Fruit fly (Drosophila melanogaster) whole organism, embryonic: Measurements from ENCODE around the gene CG32428.

ENCODE experiments used
- CG10267 ChIP-seq: fragments of 200-800 bp; sonication (Bioruptor generic); optimal IDR thresholded peaks from 2 replicates; lab custom pipeline; 2018; ENCODE audit warnings: missing biosample characterization, mild to moderate bottlenecking, missing genetic modification characterization, moderate library complexity
- CG11504 ChIP-seq: fragments of 200-800 bp; sonication (Bioruptor generic); optimal IDR thresholded peaks from 3 replicates; lab custom pipeline; 2019; ENCODE audit warnings: missing biosample characterization, mild to moderate bottlenecking, missing genetic modification characterization, moderate library complexity
- CG12071 ChIP-seq: fragments of 200-800 bp; sonication (Bioruptor generic); optimal IDR thresholded peaks from 3 replicates; lab custom pipeline; 2018; ENCODE audit warnings: missing biosample characterization, mild to moderate bottlenecking, missing genetic modification characterization
- CG12659 ChIP-seq: fragments of 200-800 bp; sonication (Bioruptor generic); optimal IDR thresholded peaks from 3 replicates; lab custom pipeline; 2017; ENCODE audit warnings: mild to moderate bottlenecking, missing biosample characterization, missing genetic modification reagents, missing genetic modification characterization
- CG1602 ChIP-seq: fragments of 200-800 bp; sonication (Bioruptor generic); optimal IDR thresholded peaks from 3 replicates; lab custom pipeline; 2016; ENCODE audit warnings: missing biosample characterization, missing genetic modification characterization
- CG17361 ChIP-seq: fragments of 200-800 bp; sonication (Bioruptor generic); IDR thresholded peaks from 3 replicates; pipeline ENCODE4 v1.3.6; 2022; ENCODE audit warnings: missing biosample characterization, missing genetic modification characterization
- CG18476 ChIP-seq: fragments of 200-800 bp; sonication (Bioruptor generic); optimal IDR thresholded peaks from 2 replicates; lab custom pipeline; 2016; ENCODE audit warnings: missing biosample characterization, mild to moderate bottlenecking, missing genetic modification characterization
- CG3281 ChIP-seq: fragments of 200-800 bp; sonication (Bioruptor generic); optimal IDR thresholded peaks from 3 replicates; lab custom pipeline; 2017; ENCODE audit warnings: missing biosample characterization, mild to moderate bottlenecking, missing genetic modification characterization
- CG4617 ChIP-seq: fragments of 200-800 bp; sonication (Bioruptor generic); optimal IDR thresholded peaks from 3 replicates; lab custom pipeline; 2016; ENCODE audit warnings: missing biosample characterization, missing genetic modification characterization, borderline replicate concordance
- CG4854 ChIP-seq: fragments of 200-800 bp; sonication (Bioruptor generic); optimal IDR thresholded peaks from 2 replicates; lab custom pipeline; 2016; ENCODE audit warnings: missing biosample characterization, missing genetic modification characterization, inconsistent platforms
- CG6683 ChIP-seq: fragments of 200-800 bp; sonication (Bioruptor generic); optimal IDR thresholded peaks from 2 replicates; lab custom pipeline; 2017; ENCODE audit warnings: missing biosample characterization, mild to moderate bottlenecking, missing genetic modification characterization, missing genetic modification reagents
- CG6689 ChIP-seq: fragments of 200-800 bp; sonication (Bioruptor generic); IDR thresholded peaks from 2 replicates; pipeline ENCODE4 v1.3.6; 2022; ENCODE audit warnings: missing biosample characterization, missing genetic modification characterization
- CG7745 ChIP-seq: fragments of 200-800 bp; sonication (Bioruptor generic); optimal IDR thresholded peaks from 2 replicates; lab custom pipeline; 2018; ENCODE audit warnings: missing biosample characterization, mild to moderate bottlenecking, missing genetic modification characterization, moderate library complexity
- CG8765 ChIP-seq: fragments of 200-800 bp; sonication (Bioruptor generic); IDR thresholded peaks from 2 replicates; pipeline ENCODE4 v1.3.6; 2022; ENCODE audit warnings: missing biosample characterization, missing genetic modification characterization
- CG9437 ChIP-seq: fragments of 200-800 bp; sonication (Bioruptor generic); optimal IDR thresholded peaks from 2 replicates; lab custom pipeline; 2018; ENCODE audit warnings: missing biosample characterization, mild to moderate bottlenecking, missing genetic modification characterization
- Dad ChIP-seq: fragments of 200-800 bp; sonication (Bioruptor generic); optimal IDR thresholded peaks from 3 replicates; lab custom pipeline; 2016; ENCODE audit warnings: missing biosample characterization, missing genetic modification characterization
- Dip3 ChIP-seq: fragments of 200-800 bp; sonication (Bioruptor generic); optimal IDR thresholded peaks from 3 replicates; lab custom pipeline; 2016; ENCODE audit warnings: missing biosample characterization, missing genetic modification characterization
- Dp ChIP-seq: fragments of 200-800 bp; sonication (Bioruptor generic); optimal IDR thresholded peaks from 2 replicates; lab custom pipeline; 2018; ENCODE audit warnings: missing biosample characterization, mild to moderate bottlenecking, missing genetic modification characterization, moderate library complexity
- Fer2 ChIP-seq: fragments of 200-800 bp; sonication (Bioruptor generic); optimal IDR thresholded peaks from 2 replicates; lab custom pipeline; 2018; ENCODE audit warnings: missing biosample characterization, mild to moderate bottlenecking, missing genetic modification characterization, moderate library complexity
- H15 ChIP-seq: fragments of 200-800 bp; sonication (Bioruptor generic); IDR thresholded peaks from 3 replicates; pipeline ENCODE4 v1.3.6; 2022; ENCODE audit warnings: missing biosample characterization, missing genetic modification characterization
- HLH4C ChIP-seq: fragments of 200-800 bp; sonication (Bioruptor generic); IDR thresholded peaks from 3 replicates; pipeline ENCODE4 v1.3.6; 2022; ENCODE audit warnings: missing biosample characterization, missing genetic modification characterization; ENCODE audit not compliant: partially characterized antibody
- Hmx ChIP-seq: fragments of 200-800 bp; sonication (Bioruptor generic); optimal IDR thresholded peaks from 2 replicates; lab custom pipeline; 2016; ENCODE audit warnings: missing biosample characterization, missing genetic modification characterization
- Hr39 ChIP-seq: fragments of >200 bp; optimal IDR thresholded peaks from 2 replicates; lab custom pipeline; 2017
- Lim3 ChIP-seq: fragments of 200-800 bp; sonication (Bioruptor generic); IDR thresholded peaks from 2 replicates; pipeline ENCODE4 v1.3.6; 2022; ENCODE audit warnings: missing biosample characterization, missing genetic modification characterization
- Optix ChIP-seq: fragments of 200-800 bp; sonication (Bioruptor generic); IDR thresholded peaks from 3 replicates; pipeline ENCODE4 v1.3.6; 2022; ENCODE audit warnings: missing biosample characterization, missing genetic modification characterization
- ase ChIP-seq: fragments of 200-800 bp; sonication (Bioruptor generic); IDR thresholded peaks from 3 replicates; pipeline ENCODE4 v1.3.6; 2022; ENCODE audit warnings: missing biosample characterization, missing genetic modification characterization
- ash1 ChIP-seq: fragments of 200-800 bp; sonication (Bioruptor generic); optimal IDR thresholded peaks from 2 replicates; lab custom pipeline; 2018; ENCODE audit warnings: missing biosample characterization, mild to moderate bottlenecking, missing genetic modification characterization
- az2 ChIP-seq: fragments of 200-800 bp; sonication (Bioruptor generic); optimal IDR thresholded peaks from 3 replicates; lab custom pipeline; 2016; ENCODE audit warnings: missing biosample characterization, missing genetic modification characterization
- bbx ChIP-seq: fragments of 200-800 bp; sonication (Bioruptor generic); IDR thresholded peaks from 2 replicates; pipeline ENCODE4 v1.3.6; 2022; ENCODE audit warnings: missing biosample characterization, missing genetic modification characterization; ENCODE audit not compliant: partially characterized antibody
- bowl ChIP-seq: fragments of 200-800 bp; sonication (Bioruptor generic); IDR thresholded peaks from 2 replicates; pipeline ENCODE4 v1.3.6; 2022; ENCODE audit warnings: missing biosample characterization, missing genetic modification characterization
- caup ChIP-seq: fragments of 200-800 bp; sonication (Bioruptor generic); optimal IDR thresholded peaks from 3 replicates; lab custom pipeline; 2017; ENCODE audit warnings: missing biosample characterization, mild to moderate bottlenecking, missing genetic modification characterization, moderate library complexity; ENCODE audit not compliant: severe bottlenecking
- chinmo ChIP-seq: fragments of 200-800 bp; sonication (Bioruptor generic); IDR thresholded peaks from 4 replicates; pipeline ENCODE4 v1.3.6; 2022; ENCODE audit warnings: missing biosample characterization, missing genetic modification characterization; ENCODE audit not compliant: partially characterized antibody
- croc ChIP-seq: fragments of 200-800 bp; sonication (Bioruptor generic); conservative IDR thresholded peaks from 3 replicates; pipeline ENCODE4 v1.3.6; 2022; ENCODE audit warnings: missing biosample characterization, missing genetic modification characterization
- crol ChIP-seq: fragments of 200-800 bp; sonication (Bioruptor generic); IDR thresholded peaks from 2 replicates; pipeline ENCODE4 v1.3.6; 2022; ENCODE audit warnings: missing biosample characterization, missing genetic modification characterization
- cwo ChIP-seq: fragments of 200-800 bp; sonication (Bioruptor generic); optimal IDR thresholded peaks from 3 replicates; lab custom pipeline; 2017; ENCODE audit warnings: missing biosample characterization, missing genetic modification characterization, mild to moderate bottlenecking, moderate library complexity, missing genetic modification reagents
- eyg ChIP-seq: fragments of 200-800 bp; sonication (Bioruptor generic); optimal IDR thresholded peaks from 3 replicates; lab custom pipeline; 2016; ENCODE audit warnings: missing biosample characterization, missing genetic modification characterization
- fru ChIP-seq: fragments of >200 bp; optimal IDR thresholded peaks from 2 replicates; lab custom pipeline; 2017
- gro ChIP-seq: fragments of 200-800 bp; sonication (Bioruptor generic); optimal IDR thresholded peaks from 2 replicates; lab custom pipeline; 2016; ENCODE audit warnings: missing biosample characterization, missing genetic modification characterization
- mam ChIP-seq: fragments of 200-800 bp; sonication (Bioruptor generic); optimal IDR thresholded peaks from 3 replicates; lab custom pipeline; 2016; ENCODE audit warnings: missing biosample characterization, missing genetic modification characterization
- mirr ChIP-seq: fragments of 200-800 bp; sonication (Bioruptor generic); optimal IDR thresholded peaks from 3 replicates; lab custom pipeline; 2018; ENCODE audit warnings: missing biosample characterization, mild to moderate bottlenecking, missing genetic modification characterization
- nerfin-2 ChIP-seq: fragments of 200-800 bp; sonication (Bioruptor generic); IDR thresholded peaks from 2 replicates; pipeline ENCODE4 v1.3.6; 2022; ENCODE audit warnings: missing biosample characterization, missing genetic modification characterization; ENCODE audit not compliant: partially characterized antibody
- pros ChIP-seq: fragments of 200-800 bp; sonication (Bioruptor generic); optimal IDR thresholded peaks from 3 replicates; lab custom pipeline; 2019; ENCODE audit warnings: missing biosample characterization, mild to moderate bottlenecking, missing genetic modification characterization, moderate library complexity
- repo ChIP-seq: fragments of 200-800 bp; sonication (Bioruptor generic); optimal IDR thresholded peaks from 2 replicates; lab custom pipeline; 2016; ENCODE audit warnings: missing biosample characterization, missing genetic modification characterization
- sens-2 ChIP-seq: fragments of 200-800 bp; sonication (Bioruptor generic); IDR thresholded peaks from 2 replicates; pipeline ENCODE4 v1.3.6; 2022; ENCODE audit warnings: missing biosample characterization, missing genetic modification characterization
- ssp ChIP-seq: fragments of 200-800 bp; sonication (Bioruptor generic); IDR thresholded peaks from 2 replicates; pipeline ENCODE4 v1.3.6; 2022; ENCODE audit warnings: missing biosample characterization, missing genetic modification characterization
- tll ChIP-seq, 2 experiments: fragments of 200-800 bp in 1 of 2; fragments of >200 bp in 1 of 2; sonication (Bioruptor generic) in 1 of 2; optimal IDR thresholded peaks; 2 replicates each; lab custom pipeline; 2017 to 2019; ENCODE audit warnings: missing biosample characterization in 2 of 2, missing genetic modification characterization in 2 of 2, mild to moderate bottlenecking in 1 of 2, moderate library complexity in 1 of 2
- trh ChIP-seq: fragments of 200-800 bp; sonication (Bioruptor generic); optimal IDR thresholded peaks from 2 replicates; lab custom pipeline; 2016; ENCODE audit warnings: missing biosample characterization, missing genetic modification characterization

Gene CG32428

DNA sequence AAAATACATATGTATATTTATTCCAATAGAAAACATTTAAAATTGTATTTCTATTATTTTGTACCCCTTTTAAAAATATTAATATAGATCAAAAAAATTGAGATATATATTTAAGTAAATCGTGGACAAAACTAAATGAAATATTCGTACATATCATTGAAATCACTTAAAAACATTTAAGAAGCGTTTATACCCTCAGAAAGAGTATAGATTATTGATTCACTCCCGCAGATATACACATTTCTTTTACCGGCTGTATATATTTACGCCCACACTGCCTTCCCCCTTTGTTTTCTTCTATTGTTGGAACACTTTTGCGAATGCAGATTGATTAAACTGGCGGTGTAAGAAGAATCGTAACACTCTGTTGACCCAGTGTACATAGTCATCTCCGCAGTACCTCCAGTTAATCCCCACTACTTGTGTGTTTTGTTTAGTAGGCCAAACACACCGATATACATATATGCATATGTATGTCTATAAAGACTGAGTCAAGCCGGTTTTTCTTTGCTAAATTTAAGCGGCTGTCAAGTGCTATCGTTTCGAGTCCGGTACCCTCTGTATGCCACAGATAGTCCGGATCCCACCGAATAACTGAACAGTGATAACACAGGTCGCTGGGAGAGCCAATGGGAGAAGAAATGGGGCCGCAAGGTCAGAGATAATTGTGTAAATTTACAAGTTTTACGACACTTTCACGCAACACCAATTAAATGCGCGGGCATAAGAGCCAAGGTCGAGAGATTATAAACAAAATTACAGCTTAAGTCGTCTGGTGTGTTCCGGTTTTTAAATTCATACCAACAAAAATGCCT lies 1.8 kb downstream of the CG32428 start (continued):
- TF ChIP-seq CG9437 (GFP tag; lab: Kevin White, UChicago) (peak; percentile 22), Dip3 (no peak), mirr (GFP tag; lab: Kevin White, UChicago) (peak; percentile 66), Hmx (GFP tag; lab: Kevin White, UChicago) (no peak), bbx (GFP tag; lab: Robert Waterston, UW) (no peak), fru (lab: Kevin White, UChicago) (no peak), CG12659 (GFP tag; lab: Kevin White, UChicago) (peak; percentile 25)

DNA sequence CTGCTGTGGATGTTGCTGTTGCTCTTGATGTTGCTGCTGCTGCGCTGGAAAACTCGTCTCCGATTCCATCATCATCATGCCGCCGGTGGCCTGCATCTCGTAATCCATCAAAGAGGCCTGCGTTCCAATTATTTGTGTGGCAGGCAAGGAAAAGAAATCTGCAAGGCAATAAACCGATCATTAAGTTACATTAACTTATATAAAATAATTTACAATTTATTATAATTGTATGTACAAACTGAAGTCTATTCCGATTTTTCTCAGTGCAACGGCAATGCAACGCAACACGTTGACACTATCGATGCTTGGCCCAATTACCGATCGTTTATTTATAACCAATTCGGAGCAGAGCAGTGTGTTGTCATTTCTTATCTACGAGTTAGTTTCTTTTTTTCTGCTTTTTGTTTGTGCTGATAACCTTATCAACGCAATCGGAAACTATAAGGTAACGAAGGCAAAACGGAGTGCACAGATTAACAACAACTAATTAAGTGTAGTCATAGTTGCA lies 2.5 kb downstream of the CG32428 start:
- TF ChIP-seq az2 (GFP tag; lab: Kevin White, UChicago) (peak; percentile 45), Hr39 (lab: Kevin White, UChicago) (no peak), bbx (GFP tag; lab: Robert Waterston, UW) (no peak), HLH4C (GFP tag; lab: Robert Waterston, UW) (no peak), CG4617 (GFP tag; lab: Kevin White, UChicago) (no peak), H15 (GFP tag; lab: Robert Waterston, UW) (no peak), Optix (GFP tag; lab: Robert Waterston, UW) (peak; percentile 61; the same call in 2 of the 3 replicates), chinmo (GFP tag; lab: Robert Waterston, UW) (peak; percentile 84), CG4854 (no peak), bowl (GFP tag; lab: Robert Waterston, UW) (no peak), sens-2 (GFP tag; lab: Robert Waterston, UW) (peak; percentile 44; the same call in 1 of the 2 replicates), caup (GFP tag; lab: Kevin White, UChicago) (peak; percentile 18), CG8765 (no peak), trh (GFP tag; lab: Kevin White, UChicago) (no peak), CG3281 (GFP tag; lab: Kevin White, UChicago) (peak; percentile 33), ase (GFP tag; lab: Robert Waterston, UW) (peak; percentile 41; the same call in 2 of the 3 replicates), CG6683 (GFP tag; lab: Kevin White, UChicago) (no peak), nerfin-2 (GFP tag; lab: Robert Waterston, UW) (no peak), CG1602 (GFP tag; lab: Kevin White, UChicago) (peak; percentile 8), Dp (GFP tag; lab: Kevin White, UChicago) (no peak), CG10267 (tag; lab: Kevin White, UChicago) (peak; percentile 30), cwo (GFP tag; lab: Kevin White, UChicago) (peak; percentile 14), Dad (GFP tag; lab: Kevin White, UChicago) (no peak), eyg (GFP tag; lab: Kevin White, UChicago) (no peak), Lim3 (GFP tag; lab: Robert Waterston, UW) (no peak), CG6689 (GFP tag; lab: Robert Waterston, UW) (0 out of 2 replicates have a peak, but pooled peaks have one; percentile 15), CG17361 (GFP tag; lab: Robert Waterston, UW) (no peak), tll (GFP tag; optimal IDR thresholded peaks at IDR 0.05; lab: Kevin White, UChicago) (no peak), CG12071 (GFP tag; lab: Kevin White, UChicago) (peak; percentile 43), Fer2 (no peak), CG18476 (peak; percentile 6), crol (no peak), CG12659 (GFP tag; lab: Kevin White, UChicago) (peak; percentile 53), mam (GFP tag; lab: Kevin White, UChicago) (no peak), CG11504 (tag; lab: Kevin White, UChicago) (peak; percentile 77), ssp (GFP tag; lab: Robert Waterston, UW) (peak; percentile 20; the same call in 1 of the 2 replicates), repo (GFP tag; lab: Kevin White, UChicago) (no peak), CG7745 (no peak), ash1 (GFP tag; lab: Kevin White, UChicago) (no peak), gro (GFP tag; lab: Kevin White, UChicago) (no peak), croc (GFP tag; lab: Robert Waterston, UW) (peak; percentile 13; the same call in 1 of the 3 replicates), pros (GFP tag; lab: Kevin White, UChicago) (no peak)
